Worm (Caenorhabditis elegans): Measurements from ENCODE around the gene ZK686.1.

- TF ChIP-seq mes-2 (tag; optimal IDR thresholded peaks at IDR 0.05; ENCODE audit: poor library complexity, severe bottlenecking): no peak
- TF ChIP-seq nhr-11 (tag; optimal IDR thresholded peaks at IDR 0.05): no peak
- TF ChIP-seq nhr-237 (tag; optimal IDR thresholded peaks at IDR 0.05): no peak
- no peak for TF ChIP-seq fkh-10 (GFP tag; optimal IDR thresholded peaks at IDR 0.05)
- no peak for TF ChIP-seq mdl-1 (tag; optimal IDR thresholded peaks at IDR 0.05)
Measured at ce11 chrIII:7788410-7788809, 15.5 kb downstream of the ZK686.1 start.

Measured in whole organism, L4 larva.